Worm (Caenorhabditis elegans): ENCODE results near the gene F11D5.7.

The F11D5.7 gene

ce11 chrX:3271673-3272072, 32.5 kb upstream of the F11D5.7 start, which contains the start of gene K09C4.9:
Gene K09C4.9, minus strand, starts transcription at chrX:3271773.
- TF ChIP-seq jun-1 (tag; optimal IDR thresholded peaks at IDR 0.05) = no peak
- no peak for TF ChIP-seq lsy-12 (tag; optimal IDR thresholded peaks at IDR 0.05)
- no peak for TF ChIP-seq ceh-82 (tag; optimal IDR thresholded peaks at IDR 0.05)
- TF ChIP-seq hmg-11 (tag; optimal IDR thresholded peaks at IDR 0.05) = no peak
- TF ChIP-seq nhr-28 (tag; optimal IDR thresholded peaks at IDR 0.05) = no peak
- no peak for TF ChIP-seq ceh-16 (tag; optimal IDR thresholded peaks at IDR 0.05)
- no peak for TF ChIP-seq ztf-4 (tag; optimal IDR thresholded peaks at IDR 0.05)
- TF ChIP-seq nhr-23 (tag; optimal IDR thresholded peaks at IDR 0.05) = no peak
- no peak for TF ChIP-seq skn-1 (tag; optimal IDR thresholded peaks at IDR 0.05)
- no peak for TF ChIP-seq aly-2 (tag; optimal IDR thresholded peaks at IDR 0.05)
- TF ChIP-seq snpc-4 (tag; optimal IDR thresholded peaks at IDR 0.05) = no peak

- TF ChIP-seq lsy-12 (tag; optimal IDR thresholded peaks at IDR 0.05) = no peak
- TF ChIP-seq ztf-4 (tag; optimal IDR thresholded peaks at IDR 0.05) = no peak
- no peak for TF ChIP-seq nhr-23 (tag; optimal IDR thresholded peaks at IDR 0.05)
- TF ChIP-seq unc-62 (GFP tag; optimal IDR thresholded peaks at IDR 0.05) = no peak
- no peak for TF ChIP-seq ceh-9 (tag; optimal IDR thresholded peaks at IDR 0.05)
These were observed 31.6 kb upstream of the F11D5.7 start, which contains the start of gene K09C4.7 for ce11 chrX:3272580-3272979. Gene K09C4.7, plus strand, starts transcription at chrX:3272880.

ce11 chrX:3280130-3280529, 24.0 kb upstream of the F11D5.7 start, which contains the start of gene K09C4.10:
Gene K09C4.10, minus strand, starts transcription at chrX:3280230.
- no peak for TF ChIP-seq fkh-2 (tag; optimal IDR thresholded peaks at IDR 0.05)
- no peak for TF ChIP-seq mml-1 (tag; optimal IDR thresholded peaks at IDR 0.05)
- TF ChIP-seq pqm-1 (tag; optimal IDR thresholded peaks at IDR 0.05) = no peak
- no peak for TF ChIP-seq sea-2 (GFP tag; optimal IDR thresholded peaks at IDR 0.05)
- no peak for TF ChIP-seq nhr-11 (tag; optimal IDR thresholded peaks at IDR 0.05)
- no peak for TF ChIP-seq elt-2 (tag; optimal IDR thresholded peaks at IDR 0.05)
- no peak for TF ChIP-seq snpc-4 (tag; optimal IDR thresholded peaks at IDR 0.05)
- TF ChIP-seq lin-15B (tag; optimal IDR thresholded peaks at IDR 0.05) = no peak
- no peak for TF ChIP-seq nhr-237 (tag; optimal IDR thresholded peaks at IDR 0.05)
- TF ChIP-seq pha-4 (tag; optimal IDR thresholded peaks at IDR 0.05) = no peak
- no peak for TF ChIP-seq ceh-82 (tag; optimal IDR thresholded peaks at IDR 0.05)
- TF ChIP-seq zag-1 (tag; optimal IDR thresholded peaks at IDR 0.05) = no peak
- TF ChIP-seq ztf-11 (tag; optimal IDR thresholded peaks at IDR 0.05) = no peak
- no peak for TF ChIP-seq nhr-67 (tag; optimal IDR thresholded peaks at IDR 0.05)
- TF ChIP-seq nhr-43 (tag; optimal IDR thresholded peaks at IDR 0.05; ENCODE audit: poor library complexity, severe bottlenecking) = no peak
- TF ChIP-seq ceh-16 (tag; optimal IDR thresholded peaks at IDR 0.05) = no peak
- no peak for TF ChIP-seq tbx-2 (tag; optimal IDR thresholded peaks at IDR 0.05)
- TF ChIP-seq eor-1 (tag; optimal IDR thresholded peaks at IDR 0.05) = no peak
- TF ChIP-seq jun-1 (tag; optimal IDR thresholded peaks at IDR 0.05) = no peak
- no peak for TF ChIP-seq nhr-77 (tag; optimal IDR thresholded peaks at IDR 0.05)

ce11 chrX:3282306-3282705, 21.9 kb upstream of the F11D5.7 start, which contains the start of gene K09C4.5:
Gene K09C4.5, plus strand, starts transcription at chrX:3282631.
- TF ChIP-seq ama-1 (optimal IDR thresholded peaks at IDR 0.05) (no peak), nhr-28 (tag; optimal IDR thresholded peaks at IDR 0.05) (no peak), pqm-1 (tag; optimal IDR thresholded peaks at IDR 0.05) (peak; percentile 30), skn-1 (tag; optimal IDR thresholded peaks at IDR 0.05) (no peak), nhr-12 (tag; optimal IDR thresholded peaks at IDR 0.05) (no peak), fkh-10 (GFP tag; optimal IDR thresholded peaks at IDR 0.05) (no peak), elt-2 (tag; optimal IDR thresholded peaks at IDR 0.05) (peak; percentile 49), aly-2 (tag; optimal IDR thresholded peaks at IDR 0.05) (no peak), ceh-28 (tag; optimal IDR thresholded peaks at IDR 0.05) (no peak), pha-4 (tag; optimal IDR thresholded peaks at IDR 0.05) (peak; percentile 11), sea-2 (GFP tag; optimal IDR thresholded peaks at IDR 0.05) (no peak), jun-1 (tag; optimal IDR thresholded peaks at IDR 0.05) (no peak)

ce11 chrX:3283189-3283588, 21.0 kb upstream of the F11D5.7 start:
- no peak for TF ChIP-seq nhr-12 (tag; optimal IDR thresholded peaks at IDR 0.05)
- no peak for TF ChIP-seq fkh-10 (GFP tag; optimal IDR thresholded peaks at IDR 0.05)
- TF ChIP-seq nhr-77 (tag; optimal IDR thresholded peaks at IDR 0.05) = no peak
- no peak for TF ChIP-seq lin-15B (tag; optimal IDR thresholded peaks at IDR 0.05)
- no peak for TF ChIP-seq ceh-16 (tag; optimal IDR thresholded peaks at IDR 0.05)
- peak; percentile 55 for TF ChIP-seq pqm-1 (tag; optimal IDR thresholded peaks at IDR 0.05)
- TF ChIP-seq pha-4 (tag; optimal IDR thresholded peaks at IDR 0.05) = peak; percentile 12
- peak; percentile 79 for TF ChIP-seq elt-2 (tag; optimal IDR thresholded peaks at IDR 0.05)
- TF ChIP-seq jun-1 (tag; optimal IDR thresholded peaks at IDR 0.05) = peak; percentile 19
